Worm (Caenorhabditis elegans) whole organism, L1 larva: ENCODE data around the gene atg-7.

Experiments
- ces-1 ChIP-seq: fragments of 150-350 bp; optimal IDR thresholded peaks from 2 replicates; lab custom pipeline; 2014; ENCODE audit warnings: missing biosample characterization, missing genetic modification reagents, missing genetic modification characterization
- efl-3 ChIP-seq: fragments of 200-800 bp; sonication (Bioruptor generic); optimal IDR thresholded peaks from 2 replicates; lab custom pipeline; 2018; ENCODE audit warnings: mild to moderate bottlenecking, missing genetic modification characterization, missing compliant biosample characterization
- elt-3 ChIP-seq, 6 experiments: fragments of 150-350 bp in 1 of 6; sonication (generic microtip); optimal IDR thresholded peaks; 2 replicates each; lab custom pipeline; 2017 to 2018; ENCODE audit warnings: missing biosample characterization in 6 of 6, missing genetic modification characterization in 6 of 6, inconsistent platforms in 1 of 6
- lin-39 ChIP-seq: fragments of 150-350 bp; optimal IDR thresholded peaks from 2 replicates; lab custom pipeline; 2014; ENCODE audit warnings: missing biosample characterization, missing genetic modification reagents, missing genetic modification characterization
- mdl-1 ChIP-seq, 2 experiments: fragments of 150-350 bp; optimal IDR thresholded peaks; 2 replicates each; lab custom pipeline; 2014 to 2017; ENCODE audit warnings: missing biosample characterization in 2 of 2, missing genetic modification characterization in 2 of 2, inconsistent platforms in 1 of 2
- nhr-28 ChIP-seq: fragments of 150-350 bp; optimal IDR thresholded peaks from 2 replicates; lab custom pipeline; 2014; ENCODE audit warnings: missing biosample characterization, missing genetic modification characterization
- pax-3 ChIP-seq: fragments of 200-800 bp; sonication (Bioruptor generic); optimal IDR thresholded peaks from 2 replicates; lab custom pipeline; 2018; ENCODE audit warnings: mild to moderate bottlenecking, missing genetic modification characterization, moderate library complexity, missing compliant biosample characterization
- unc-86 ChIP-seq: sonication (generic microtip); optimal IDR thresholded peaks from 2 replicates; lab custom pipeline; 2016; ENCODE audit warnings: missing genetic modification characterization, missing compliant biosample characterization
- ztf-11 ChIP-seq, 2 experiments: sonication (generic microtip); optimal IDR thresholded peaks; 2 replicates each; lab custom pipeline; 2016 to 2017; ENCODE audit warnings: missing genetic modification characterization in 2 of 2, missing biosample characterization in 1 of 2, missing compliant biosample characterization in 1 of 2

DNA sequence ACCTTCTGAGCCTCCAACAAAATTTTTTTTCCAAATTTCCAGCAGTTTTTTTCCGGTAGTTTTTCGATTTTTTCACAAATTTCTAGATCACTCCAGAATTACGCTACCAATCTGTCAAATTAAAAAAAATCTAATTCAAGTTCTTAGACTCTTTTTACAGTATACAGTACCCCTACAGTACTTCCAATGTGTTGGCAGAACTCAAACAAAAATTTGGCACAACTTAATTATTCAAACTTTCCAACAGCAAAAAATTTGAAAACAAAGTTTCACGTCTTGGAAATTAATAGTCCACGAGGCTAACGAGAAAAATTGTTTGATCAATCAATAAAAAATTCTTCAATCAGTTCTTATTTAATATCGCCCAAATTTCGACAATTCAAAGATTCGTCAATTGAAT, 31.0 kb downstream of the atg-7 start, which contains the start of gene F36H1.3:
- TF ChIP-seq ztf-11 (tag; optimal IDR thresholded peaks at IDR 0.05; lab: Kevin White, UChicago): no peak
- no peak for TF ChIP-seq ces-1 (GFP tag; lab: Kevin White, UChicago)
- TF ChIP-seq nhr-28 (tag; lab: Kevin White, UChicago): no peak
- TF ChIP-seq lin-39 (tag; lab: Kevin White, UChicago): no peak
- no peak for TF ChIP-seq elt-3 (tag; optimal IDR thresholded peaks at IDR 0.05; lab: Kevin White, UChicago)
- no peak for TF ChIP-seq mdl-1 (tag; optimal IDR thresholded peaks at IDR 0.05; lab: Kevin White, UChicago)
- no peak for TF ChIP-seq unc-86 (tag; lab: Kevin White, UChicago)
- no peak for TF ChIP-seq pax-3
- TF ChIP-seq efl-3 (GFP tag; lab: Kevin White, UChicago): no peak
